Fruit fly (Drosophila melanogaster) whole organism, prepupa: Measurements from ENCODE around the gene Dci.

Source experiments
- Blimp-1 ChIP-seq: fragments of 200-800 bp; sonication (Bioruptor generic); optimal IDR thresholded peaks from 3 replicates; lab custom pipeline; 2017; ENCODE audit warnings: missing biosample characterization, missing genetic modification characterization, mild to moderate bottlenecking, moderate library complexity, missing genetic modification reagents
- CG11294 ChIP-seq: fragments of 200-800 bp; sonication (Bioruptor generic); IDR thresholded peaks from 2 replicates; pipeline ENCODE4 v1.3.6; 2022; ENCODE audit warnings: missing biosample characterization, missing genetic modification characterization
- CG11762 ChIP-seq: fragments of 200-800 bp; sonication (Bioruptor generic); optimal IDR thresholded peaks from 3 replicates; lab custom pipeline; 2016; ENCODE audit warnings: missing biosample characterization, missing genetic modification characterization; ENCODE audit not compliant: insufficient read depth
- CG11902 ChIP-seq: fragments of 200-800 bp; sonication (Bioruptor generic); optimal IDR thresholded peaks from 3 replicates; lab custom pipeline; 2016; ENCODE audit warnings: missing biosample characterization, missing genetic modification characterization
- CG16779 ChIP-seq: fragments of 200-800 bp; sonication (Bioruptor generic); optimal IDR thresholded peaks from 3 replicates; lab custom pipeline; 2017; ENCODE audit warnings: missing biosample characterization, mild to moderate bottlenecking, missing genetic modification characterization
- CG3032 ChIP-seq: fragments of 200-800 bp; optimal IDR thresholded peaks from 2 replicates; lab custom pipeline; 2019; ENCODE audit warnings: missing biosample characterization, mild to moderate bottlenecking, missing genetic modification characterization, moderate library complexity
- CG32006 ChIP-seq: fragments of 200-800 bp; sonication (Bioruptor generic); optimal IDR thresholded peaks from 3 replicates; lab custom pipeline; 2017; ENCODE audit warnings: missing biosample characterization, mild to moderate bottlenecking, missing genetic modification characterization
- CG34406 ChIP-seq: fragments of 200-800 bp; sonication (Bioruptor generic); optimal IDR thresholded peaks from 3 replicates; lab custom pipeline; 2016; ENCODE audit warnings: missing biosample characterization, missing genetic modification characterization
- CG4318 ChIP-seq: fragments of 200-800 bp; sonication (Bioruptor generic); optimal IDR thresholded peaks from 3 replicates; lab custom pipeline; 2017; ENCODE audit warnings: missing biosample characterization, mild to moderate bottlenecking, missing genetic modification characterization
- CG6792 ChIP-seq: fragments of 200-800 bp; sonication (Bioruptor generic); optimal IDR thresholded peaks from 3 replicates; lab custom pipeline; 2016; ENCODE audit warnings: missing biosample characterization, missing genetic modification characterization
- CG6854 ChIP-seq: fragments of 200-800 bp; sonication (Bioruptor generic); optimal IDR thresholded peaks from 2 replicates; lab custom pipeline; 2017; ENCODE audit warnings: missing biosample characterization, mild to moderate bottlenecking, missing genetic modification characterization
- CG7368 ChIP-seq: fragments of 200-800 bp; sonication (Bioruptor generic); optimal IDR thresholded peaks from 3 replicates; lab custom pipeline; 2016; ENCODE audit warnings: missing biosample characterization, missing genetic modification characterization
- CG8119 ChIP-seq: fragments of 200-800 bp; sonication (Bioruptor generic); IDR thresholded peaks from 3 replicates; pipeline ENCODE4 v1.3.6; 2022; ENCODE audit warnings: missing biosample characterization, missing genetic modification characterization
- CG8319 ChIP-seq: fragments of 200-800 bp; sonication (Bioruptor generic); optimal IDR thresholded peaks from 3 replicates; lab custom pipeline; 2016; ENCODE audit warnings: missing biosample characterization, missing genetic modification characterization
- CG8632 ChIP-seq: fragments of 200-800 bp; sonication (Bioruptor generic); optimal IDR thresholded peaks from 3 replicates; lab custom pipeline; 2016; ENCODE audit warnings: missing biosample characterization, missing genetic modification characterization
- CG9139 ChIP-seq: fragments of 200-800 bp; sonication (Bioruptor generic); optimal IDR thresholded peaks from 3 replicates; lab custom pipeline; 2017; ENCODE audit warnings: missing biosample characterization, mild to moderate bottlenecking, missing genetic modification characterization
- Eip75B ChIP-seq: fragments of 200-800 bp; sonication (Bioruptor generic); optimal IDR thresholded peaks from 3 replicates; lab custom pipeline; 2016; ENCODE audit warnings: missing biosample characterization, missing genetic modification characterization
- Eip93F ChIP-seq: fragments of 200-800 bp; sonication (Bioruptor generic); optimal IDR thresholded peaks from 2 replicates; lab custom pipeline; 2016; ENCODE audit warnings: missing biosample characterization, mild to moderate bottlenecking, missing genetic modification characterization
- Ets21C ChIP-seq: fragments of 200-800 bp; sonication (Bioruptor generic); optimal IDR thresholded peaks from 3 replicates; lab custom pipeline; 2016; ENCODE audit warnings: missing biosample characterization, missing genetic modification characterization
- Gug ChIP-seq: fragments of 200-800 bp; sonication (Bioruptor generic); IDR thresholded peaks from 2 replicates; pipeline ENCODE4 v1.3.6; 2022; ENCODE audit warnings: missing biosample characterization, missing genetic modification characterization
- Hr38 ChIP-seq: sonication (Bioruptor generic); optimal IDR thresholded peaks from 2 replicates; lab custom pipeline; 2016; ENCODE audit warnings: missing biosample characterization, missing genetic modification characterization
- Hr39 ChIP-seq: fragments of 200-800 bp; sonication (Bioruptor generic); optimal IDR thresholded peaks from 2 replicates; lab custom pipeline; 2016; ENCODE audit warnings: missing biosample characterization, missing genetic modification characterization
- Met ChIP-seq: fragments of 200-800 bp; sonication (Bioruptor generic); optimal IDR thresholded peaks from 3 replicates; lab custom pipeline; 2016; ENCODE audit warnings: missing biosample characterization, missing genetic modification characterization
- OdsH ChIP-seq: fragments of 200-800 bp; sonication (Bioruptor generic); optimal IDR thresholded peaks from 3 replicates; lab custom pipeline; 2016; ENCODE audit warnings: missing biosample characterization, missing genetic modification characterization
- Sox102F ChIP-seq: fragments of 200-800 bp; sonication (Bioruptor generic); optimal IDR thresholded peaks from 2 replicates; lab custom pipeline; 2016; ENCODE audit warnings: missing biosample characterization, mild to moderate bottlenecking, missing genetic modification characterization
- Sox14 ChIP-seq: fragments of 200-800 bp; sonication (Bioruptor generic); optimal IDR thresholded peaks from 3 replicates; lab custom pipeline; 2016; ENCODE audit warnings: missing biosample characterization, missing genetic modification characterization
- Sox15 ChIP-seq: fragments of 200-800 bp; sonication (Bioruptor generic); optimal IDR thresholded peaks from 3 replicates; lab custom pipeline; 2016; ENCODE audit warnings: missing biosample characterization, missing genetic modification characterization
- achi ChIP-seq: fragments of 200-800 bp; sonication (Bioruptor generic); optimal IDR thresholded peaks from 3 replicates; lab custom pipeline; 2016; ENCODE audit warnings: missing biosample characterization, missing genetic modification characterization
- acj6 ChIP-seq: fragments of 200-800 bp; sonication (Bioruptor generic); optimal IDR thresholded peaks from 3 replicates; lab custom pipeline; 2016; ENCODE audit warnings: missing biosample characterization, missing genetic modification characterization
- cyc ChIP-seq: fragments of 200-800 bp; sonication (Bioruptor generic); optimal IDR thresholded peaks from 3 replicates; lab custom pipeline; 2016; ENCODE audit warnings: missing biosample characterization, missing genetic modification characterization
- dac ChIP-seq: fragments of 200-800 bp; sonication (Bioruptor generic); optimal IDR thresholded peaks from 2 replicates; lab custom pipeline; 2017; ENCODE audit warnings: missing biosample characterization, mild to moderate bottlenecking, missing genetic modification characterization
- dsx ChIP-seq: fragments of 200-800 bp; optimal IDR thresholded peaks from 3 replicates; lab custom pipeline; 2019; ENCODE audit warnings: missing biosample characterization, mild to moderate bottlenecking, missing genetic modification characterization, moderate library complexity; ENCODE audit not compliant: poor library complexity, severe bottlenecking
- esn ChIP-seq: fragments of 200-800 bp; sonication (Bioruptor generic); optimal IDR thresholded peaks from 2 replicates; lab custom pipeline; 2016; ENCODE audit warnings: missing biosample characterization, mild to moderate bottlenecking, missing genetic modification characterization, moderate library complexity
- fd59A ChIP-seq: fragments of 200-800 bp; sonication (Bioruptor generic); optimal IDR thresholded peaks from 2 replicates; lab custom pipeline; 2017; ENCODE audit warnings: missing biosample characterization, mild to moderate bottlenecking, missing genetic modification characterization, missing genetic modification reagents
- fd85E ChIP-seq: fragments of 200-800 bp; sonication (Bioruptor generic); optimal IDR thresholded peaks from 3 replicates; lab custom pipeline; 2016; ENCODE audit warnings: missing biosample characterization, missing genetic modification characterization
- net ChIP-seq: fragments of 200-800 bp; sonication (Bioruptor generic); optimal IDR thresholded peaks from 3 replicates; lab custom pipeline; 2016; ENCODE audit warnings: missing biosample characterization, missing genetic modification characterization
- pdm3 ChIP-seq: fragments of 200-800 bp; sonication (Bioruptor generic); optimal IDR thresholded peaks from 3 replicates; lab custom pipeline; 2016; ENCODE audit warnings: missing biosample characterization, missing genetic modification characterization
- spab ChIP-seq: fragments of 200-800 bp; sonication (Bioruptor generic); optimal IDR thresholded peaks from 2 replicates; lab custom pipeline; 2017; ENCODE audit warnings: missing biosample characterization, mild to moderate bottlenecking, missing genetic modification characterization, missing genetic modification reagents
- svp ChIP-seq: fragments of 200-800 bp; sonication (Bioruptor generic); peaks from one replicate; lab custom pipeline; 2016; ENCODE audit warnings: missing biosample characterization, missing genetic modification characterization
- topi ChIP-seq: fragments of 200-800 bp; sonication (Bioruptor generic); optimal IDR thresholded peaks from 3 replicates; lab custom pipeline; 2016; ENCODE audit warnings: missing biosample characterization, missing genetic modification characterization

Dci gene

dm6 chr3L:807456-807855 lies 43.7 kb upstream of the Dci start (continued):
- TF ChIP-seq Blimp-1 (GFP tag; lab: Kevin White, UChicago): no peak
- no peak for TF ChIP-seq CG11294 (GFP tag; lab: Robert Waterston, UW)
- no peak for TF ChIP-seq CG11902 (GFP tag; lab: Kevin White, UChicago)
- TF ChIP-seq CG6854 (GFP tag; lab: Kevin White, UChicago): no peak
- no peak for TF ChIP-seq Gug (GFP tag; lab: Robert Waterston, UW)
- no peak for TF ChIP-seq CG7368 (GFP tag; lab: Kevin White, UChicago)
- TF ChIP-seq CG8119 (GFP tag; lab: Robert Waterston, UW): peak; percentile 67; the same call in 2 of the 3 replicates
- TF ChIP-seq OdsH: peak; percentile 36
- peak; percentile 34 for TF ChIP-seq esn (GFP tag; lab: Kevin White, UChicago)
- TF ChIP-seq CG16779 (tag; lab: Kevin White, UChicago): no peak
- TF ChIP-seq Sox14 (GFP tag; lab: Kevin White, UChicago): no peak
- TF ChIP-seq achi (GFP tag; lab: Kevin White, UChicago): peak; percentile 14
- TF ChIP-seq CG9139 (GFP tag; lab: Kevin White, UChicago): no peak
- TF ChIP-seq Met: peak; percentile 40
- peak; percentile 16 for TF ChIP-seq pdm3 (GFP tag; lab: Kevin White, UChicago)
- no peak for TF ChIP-seq Sox102F (GFP tag; lab: Kevin White, UChicago)
- TF ChIP-seq acj6: no peak
- TF ChIP-seq Hr39: no peak
- TF ChIP-seq CG34406: no peak
- TF ChIP-seq CG11762: no peak
- TF ChIP-seq CG3032 (tag; lab: Kevin White, UChicago): peak; percentile 59
- no peak for TF ChIP-seq CG6792
- peak; percentile 43 for TF ChIP-seq CG32006
- peak; percentile 18 for TF ChIP-seq spab
- no peak for TF ChIP-seq Eip93F (GFP tag; lab: Kevin White, UChicago)
- no peak for TF ChIP-seq CG8319 (GFP tag; lab: Kevin White, UChicago)

DNA sequence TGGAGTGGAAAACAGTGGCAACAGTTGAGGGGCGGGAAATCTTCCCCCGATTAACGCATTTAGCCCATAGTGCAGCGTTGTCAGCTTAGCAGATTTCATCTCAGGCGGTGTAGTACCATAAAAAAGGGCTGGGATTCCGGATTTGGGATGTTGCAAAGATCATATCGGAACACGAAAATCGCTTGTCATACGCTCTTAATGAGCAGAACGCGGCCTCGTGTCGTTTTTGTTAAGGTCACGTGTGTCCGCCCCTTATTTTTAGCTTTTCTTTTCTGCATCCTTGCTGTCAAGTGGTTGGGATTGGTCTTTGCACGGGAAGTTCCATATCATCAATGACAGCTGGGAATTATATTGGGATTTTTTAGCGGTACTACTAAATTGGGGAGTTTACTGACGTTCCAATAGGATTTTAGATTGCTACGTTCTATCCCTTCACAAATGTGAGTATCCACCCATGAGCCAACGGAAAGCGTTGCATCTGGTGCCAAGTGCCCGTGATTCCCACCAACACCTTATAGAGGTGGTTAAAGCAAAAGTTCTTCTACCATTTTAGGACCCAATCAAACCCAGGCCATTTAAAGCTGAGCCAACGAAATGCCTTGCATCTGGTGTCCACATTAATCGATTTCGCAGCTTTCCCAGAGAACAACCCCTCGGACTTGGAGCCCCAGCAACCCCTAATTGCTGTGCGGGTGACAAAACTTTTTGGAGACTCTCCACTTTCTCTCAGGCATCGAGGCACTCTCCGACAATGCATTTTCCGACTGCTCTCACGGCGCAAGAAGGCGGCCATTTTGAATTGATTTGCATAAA lies 42.2 kb upstream of the Dci start:
- no peak for TF ChIP-seq dsx (GFP tag; lab: Kevin White, UChicago)
- TF ChIP-seq fd85E: no peak
- TF ChIP-seq fd59A (GFP tag; lab: Kevin White, UChicago): no peak
- no peak for TF ChIP-seq net (GFP tag; lab: Kevin White, UChicago)
- TF ChIP-seq cyc (GFP tag; lab: Kevin White, UChicago): no peak
- TF ChIP-seq Eip93F (GFP tag; lab: Kevin White, UChicago): no peak
- TF ChIP-seq acj6: no peak
- no peak for TF ChIP-seq topi (GFP tag; lab: Kevin White, UChicago)
- no peak for TF ChIP-seq CG4318 (GFP tag; lab: Kevin White, UChicago)
- no peak for TF ChIP-seq CG8632 (GFP tag; lab: Kevin White, UChicago)
- no peak for TF ChIP-seq Sox15 (GFP tag; lab: Kevin White, UChicago)
- no peak for TF ChIP-seq CG11762
- no peak for TF ChIP-seq Hr38 (GFP tag; lab: Kevin White, UChicago)
- TF ChIP-seq svp: no peak
- no peak for TF ChIP-seq Ets21C (GFP tag; lab: Kevin White, UChicago)
- no peak for TF ChIP-seq Eip75B (GFP tag; lab: Kevin White, UChicago)

DNA sequence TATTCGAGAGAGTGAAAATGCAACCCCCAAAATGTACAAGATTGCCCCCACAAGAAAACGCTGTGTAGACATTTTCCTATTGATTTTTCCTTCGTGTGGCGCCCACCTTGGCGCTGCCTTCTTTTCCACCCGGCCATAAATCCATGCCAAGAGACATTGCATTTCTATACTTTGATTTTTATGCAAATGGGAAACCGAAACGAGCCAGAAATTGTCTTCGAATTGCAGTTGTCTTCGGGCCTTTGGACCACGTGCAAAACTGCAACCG lies 41.7 kb upstream of the Dci start:
- TF ChIP-seq Met: no peak
- no peak for TF ChIP-seq Gug (GFP tag; lab: Robert Waterston, UW)
- no peak for TF ChIP-seq Hr39
- no peak for TF ChIP-seq Hr38 (GFP tag; lab: Kevin White, UChicago)
- no peak for TF ChIP-seq dsx (GFP tag; lab: Kevin White, UChicago)
- TF ChIP-seq CG8319 (GFP tag; lab: Kevin White, UChicago): no peak
- TF ChIP-seq Sox102F (GFP tag; lab: Kevin White, UChicago): no peak
- TF ChIP-seq dac (GFP tag; lab: Kevin White, UChicago): no peak
- TF ChIP-seq CG11294 (GFP tag; lab: Robert Waterston, UW): no peak
- TF ChIP-seq esn (GFP tag; lab: Kevin White, UChicago): no peak
- TF ChIP-seq CG3032 (tag; lab: Kevin White, UChicago): no peak
- TF ChIP-seq svp: no peak
